Worm (Caenorhabditis elegans) whole organism, L4 larva: ENCODE results near the gene flcn-1.

ENCODE experiments used
- Y48G9A.11 ChIP-seq: fragments of 200-800 bp; sonication (Bioruptor generic); IDR thresholded peaks from 2 replicates; pipeline ENCODE4 v1.3.6; 2022; ENCODE audit warnings: missing genetic modification reagents, missing genetic modification characterization, missing compliant biosample characterization
- attf-4 ChIP-seq: sonication (generic microtip); optimal IDR thresholded peaks from 3 replicates; lab custom pipeline; 2017; ENCODE audit warnings: missing biosample characterization, missing genetic modification characterization
- daf-19 ChIP-seq: fragments of 200-800 bp; sonication (Bioruptor generic); conservative IDR thresholded peaks from 2 replicates; pipeline ENCODE4 v1.3.6; 2022; ENCODE audit warnings: missing genetic modification characterization, missing compliant biosample characterization
- egl-27 ChIP-seq: sonication (generic microtip); optimal IDR thresholded peaks from 3 replicates; lab custom pipeline; 2017; ENCODE audit warnings: missing biosample characterization, missing genetic modification reagents, missing genetic modification characterization
- lin-15B ChIP-seq: fragments of 150-350 bp; sonication (generic microtip); optimal IDR thresholded peaks from 3 replicates; lab custom pipeline; 2014; ENCODE audit warnings: missing biosample characterization, missing genetic modification characterization
- unc-39 ChIP-seq: sonication (generic microtip); optimal IDR thresholded peaks from 2 replicates; lab custom pipeline; 2017; ENCODE audit warnings: missing biosample characterization, missing genetic modification characterization

DNA sequence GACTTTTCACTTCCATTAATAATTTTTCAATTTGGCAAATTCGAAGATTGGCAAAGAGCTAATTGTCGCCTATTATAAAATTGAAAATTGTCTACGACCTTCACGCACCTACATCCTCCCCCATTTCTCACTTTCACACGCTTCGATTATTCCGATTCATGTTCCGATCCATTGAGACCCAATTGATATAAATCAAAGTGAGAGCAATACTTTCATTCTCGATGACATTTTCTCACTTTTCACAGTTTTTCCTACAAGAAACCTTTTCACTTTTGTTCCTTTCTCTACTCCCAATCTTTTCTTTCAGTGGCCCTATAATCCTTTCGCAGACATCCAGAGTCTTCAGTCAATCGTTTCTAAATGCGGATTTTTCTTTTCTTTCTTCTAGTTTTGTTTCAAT lies 51.1 kb downstream of the flcn-1 start, which contains the start of gene C15F1.2:
- TF ChIP-seq attf-4 (tag; lab: Kevin White, UChicago): no peak
- no peak for TF ChIP-seq Y48G9A.11 (GFP tag; lab: Robert Waterston, UW)
- no peak for TF ChIP-seq egl-27 (tag; lab: Kevin White, UChicago)
- TF ChIP-seq daf-19 (GFP tag; lab: Robert Waterston, UW): no peak
- no peak for TF ChIP-seq lin-15B
- TF ChIP-seq unc-39 (tag; lab: Kevin White, UChicago): no peak
